Worm (Caenorhabditis elegans) whole organism, L2 larva: ENCODE data around the gene tbc-13.

ENCODE experiments used
- C34F6.9 ChIP-seq: fragments of 150-350 bp; optimal IDR thresholded peaks from 2 replicates; lab custom pipeline; 2014; ENCODE audit warnings: missing biosample characterization, missing genetic modification characterization
- F13H6.1 ChIP-seq: sonication (generic microtip); optimal IDR thresholded peaks from 2 replicates; lab custom pipeline; 2016; ENCODE audit warnings: missing genetic modification characterization, missing compliant biosample characterization
- R02D3.7 ChIP-seq: fragments of 150-350 bp; optimal IDR thresholded peaks from 2 replicates; lab custom pipeline; 2014; ENCODE audit warnings: missing biosample characterization, missing genetic modification characterization
- Y55F3AM.14 ChIP-seq: fragments of 200-800 bp; sonication (Bioruptor generic); optimal IDR thresholded peaks from 2 replicates; lab custom pipeline; 2018; ENCODE audit warnings: mild to moderate bottlenecking, missing genetic modification characterization, missing compliant biosample characterization
- alr-1 ChIP-seq: fragments of 150-350 bp; optimal IDR thresholded peaks from 2 replicates; lab custom pipeline; 2014; ENCODE audit warnings: missing biosample characterization, missing genetic modification characterization
- aly-2 ChIP-seq: fragments of 150-350 bp; optimal IDR thresholded peaks from 2 replicates; lab custom pipeline; 2014; ENCODE audit warnings: missing biosample characterization, missing genetic modification characterization
- ama-1 ChIP-seq: fragments of 150-350 bp; optimal IDR thresholded peaks from 2 replicates; lab custom pipeline; 2018; ENCODE audit warnings: inconsistent platforms
- blmp-1 ChIP-seq: sonication (generic microtip); optimal IDR thresholded peaks from 2 replicates; lab custom pipeline; 2017; ENCODE audit warnings: missing genetic modification characterization, mild to moderate bottlenecking, missing compliant biosample characterization, antibody characterized with exemption, moderate library complexity; ENCODE audit not compliant: insufficient read depth
- ceh-16 ChIP-seq: fragments of 150-350 bp; optimal IDR thresholded peaks from 2 replicates; lab custom pipeline; 2014; ENCODE audit warnings: missing biosample characterization, missing genetic modification characterization
- ceh-82 ChIP-seq: fragments of 150-350 bp; optimal IDR thresholded peaks from 2 replicates; lab custom pipeline; 2014; ENCODE audit warnings: missing biosample characterization, missing genetic modification characterization
- crh-2 ChIP-seq: sonication (generic microtip); optimal IDR thresholded peaks from 2 replicates; lab custom pipeline; 2017; ENCODE audit warnings: missing biosample characterization, missing genetic modification characterization
- dmd-4 ChIP-seq: sonication (generic microtip); optimal IDR thresholded peaks from 2 replicates; lab custom pipeline; 2017; ENCODE audit warnings: missing biosample characterization, missing genetic modification characterization
- egl-27 ChIP-seq: sonication (generic microtip); optimal IDR thresholded peaks from 3 replicates; lab custom pipeline; 2017; ENCODE audit warnings: missing biosample characterization, missing genetic modification reagents, missing genetic modification characterization
- elt-1 ChIP-seq: fragments of 150-350 bp; optimal IDR thresholded peaks from 2 replicates; lab custom pipeline; 2014; ENCODE audit warnings: missing biosample characterization, missing genetic modification characterization
- elt-3 ChIP-seq: sonication (generic microtip); optimal IDR thresholded peaks from 2 replicates; lab custom pipeline; 2017; ENCODE audit warnings: missing biosample characterization, missing genetic modification characterization
- fos-1 ChIP-seq: fragments of 150-350 bp; optimal IDR thresholded peaks from 2 replicates; lab custom pipeline; 2014; ENCODE audit warnings: missing biosample characterization, missing genetic modification characterization
- gmeb-1 ChIP-seq: fragments of 150-350 bp; optimal IDR thresholded peaks from 2 replicates; lab custom pipeline; 2014; ENCODE audit warnings: missing biosample characterization, missing genetic modification characterization
- lin-11 ChIP-seq: fragments of 150-350 bp; sonication (generic microtip); optimal IDR thresholded peaks from 2 replicates; lab custom pipeline; 2014; ENCODE audit warnings: missing biosample characterization, missing genetic modification characterization, inconsistent platforms, mixed read lengths
- lin-13 ChIP-seq: fragments of 150-350 bp; optimal IDR thresholded peaks from 2 replicates; lab custom pipeline; 2014; ENCODE audit warnings: missing biosample characterization, missing genetic modification reagents, missing genetic modification characterization
- lin-39 ChIP-seq: fragments of 150-350 bp; optimal IDR thresholded peaks from 2 replicates; lab custom pipeline; 2014; ENCODE audit warnings: missing biosample characterization, missing genetic modification reagents, missing genetic modification characterization
- lsy-2 ChIP-seq, 2 experiments: fragments of 150-350 bp in 1 of 2; sonication (generic microtip) in 1 of 2; optimal IDR thresholded peaks; 2 replicates each; lab custom pipeline; 2014 to 2017; ENCODE audit warnings: missing biosample characterization in 2 of 2, missing genetic modification characterization in 2 of 2
- mab-5 ChIP-seq: fragments of 150-350 bp; optimal IDR thresholded peaks from 2 replicates; lab custom pipeline; 2014; ENCODE audit warnings: missing biosample characterization, missing genetic modification characterization
- mbf-1 ChIP-seq: sonication (generic microtip); optimal IDR thresholded peaks from 2 replicates; lab custom pipeline; 2017; ENCODE audit warnings: missing biosample characterization, missing genetic modification characterization
- mdl-1 ChIP-seq, 2 experiments: fragments of 150-350 bp in 1 of 2; sonication (generic microtip) in 1 of 2; optimal IDR thresholded peaks; 2 replicates each; lab custom pipeline; 2017; ENCODE audit warnings: missing biosample characterization in 2 of 2, missing genetic modification characterization in 2 of 2
- nhr-10 ChIP-seq: sonication (generic microtip); optimal IDR thresholded peaks from 2 replicates; lab custom pipeline; 2017; ENCODE audit warnings: missing biosample characterization, missing genetic modification characterization
- nhr-11 ChIP-seq: fragments of 150-350 bp; optimal IDR thresholded peaks from 2 replicates; lab custom pipeline; 2014; ENCODE audit warnings: missing biosample characterization, missing genetic modification characterization
- nhr-12 ChIP-seq: fragments of 150-350 bp; optimal IDR thresholded peaks from 2 replicates; lab custom pipeline; 2014; ENCODE audit warnings: missing biosample characterization, missing genetic modification characterization
- nhr-21 ChIP-seq: fragments of 150-350 bp; optimal IDR thresholded peaks from 2 replicates; lab custom pipeline; 2014; ENCODE audit warnings: missing biosample characterization, missing genetic modification characterization
- nhr-23 ChIP-seq: fragments of 150-350 bp; optimal IDR thresholded peaks from 2 replicates; lab custom pipeline; 2014; ENCODE audit warnings: missing biosample characterization, missing genetic modification reagents, missing genetic modification characterization
- nhr-237 ChIP-seq: fragments of 150-350 bp; optimal IDR thresholded peaks from 2 replicates; lab custom pipeline; 2014; ENCODE audit warnings: missing biosample characterization, missing genetic modification characterization
- nhr-25 ChIP-seq: fragments of 150-350 bp; sonication (generic microtip); optimal IDR thresholded peaks from 3 replicates; lab custom pipeline; 2014; ENCODE audit warnings: missing biosample characterization, missing genetic modification characterization
- nhr-6 ChIP-seq: fragments of 150-350 bp; optimal IDR thresholded peaks from 2 replicates; lab custom pipeline; 2014; ENCODE audit warnings: missing biosample characterization, missing genetic modification characterization
- nhr-77 ChIP-seq: fragments of 150-350 bp; optimal IDR thresholded peaks from 2 replicates; lab custom pipeline; 2014; ENCODE audit warnings: missing biosample characterization, missing genetic modification characterization
- peb-1 ChIP-seq: fragments of 150-350 bp; optimal IDR thresholded peaks from 2 replicates; lab custom pipeline; 2014; ENCODE audit warnings: missing biosample characterization, missing genetic modification characterization
- sem-4 ChIP-seq: fragments of 150-350 bp; optimal IDR thresholded peaks from 2 replicates; lab custom pipeline; 2014; ENCODE audit warnings: missing biosample characterization, missing genetic modification reagents, missing genetic modification characterization
- skn-1 ChIP-seq: sonication (generic microtip); optimal IDR thresholded peaks from 2 replicates; lab custom pipeline; 2017; ENCODE audit warnings: missing biosample characterization, missing genetic modification characterization
- sma-3 ChIP-seq: sonication (generic microtip); optimal IDR thresholded peaks from 2 replicates; lab custom pipeline; 2016; ENCODE audit warnings: missing genetic modification reagents, missing genetic modification characterization, missing compliant biosample characterization
- sma-9 ChIP-seq, 2 experiments: fragments of 150-350 bp in 1 of 2; sonication (generic microtip) in 1 of 2; optimal IDR thresholded peaks; 2 replicates each; lab custom pipeline; 2014 to 2016; ENCODE audit warnings: missing genetic modification characterization in 2 of 2, mild to moderate bottlenecking in 1 of 2, missing biosample characterization in 1 of 2, missing compliant biosample characterization in 1 of 2, missing genetic modification reagents in 1 of 2, moderate library complexity in 1 of 2
- snpc-4 ChIP-seq: fragments of 150-350 bp; optimal IDR thresholded peaks from 2 replicates; lab custom pipeline; 2014; ENCODE audit warnings: missing biosample characterization, missing genetic modification characterization
- unc-39 ChIP-seq: fragments of 150-350 bp; optimal IDR thresholded peaks from 2 replicates; lab custom pipeline; 2014; ENCODE audit warnings: missing biosample characterization, missing genetic modification characterization
- unc-55 ChIP-seq: fragments of 150-350 bp; sonication (generic microtip); optimal IDR thresholded peaks from 3 replicates; lab custom pipeline; 2014; ENCODE audit warnings: missing biosample characterization, missing genetic modification reagents, missing genetic modification characterization
- unc-62 ChIP-seq: fragments of 150-350 bp; optimal IDR thresholded peaks from 2 replicates; lab custom pipeline; 2014; ENCODE audit warnings: missing biosample characterization, missing genetic modification reagents, missing genetic modification characterization
- zag-1 ChIP-seq: fragments of 150-350 bp; optimal IDR thresholded peaks from 2 replicates; lab custom pipeline; 2014; ENCODE audit warnings: missing biosample characterization, missing genetic modification characterization
- ztf-1 ChIP-seq: fragments of 200-800 bp; sonication (Bioruptor generic); conservative IDR thresholded peaks from 2 replicates; pipeline ENCODE4 v1.3.6; 2022; ENCODE audit warnings: missing genetic modification characterization, missing compliant biosample characterization
- ztf-11 ChIP-seq: sonication (generic microtip); optimal IDR thresholded peaks from 2 replicates; lab custom pipeline; 2017; ENCODE audit warnings: missing biosample characterization, missing genetic modification characterization
- ztf-4 ChIP-seq: fragments of 150-350 bp; optimal IDR thresholded peaks from 2 replicates; lab custom pipeline; 2014; ENCODE audit warnings: missing biosample characterization, missing genetic modification characterization

Gene tbc-13

DNA sequence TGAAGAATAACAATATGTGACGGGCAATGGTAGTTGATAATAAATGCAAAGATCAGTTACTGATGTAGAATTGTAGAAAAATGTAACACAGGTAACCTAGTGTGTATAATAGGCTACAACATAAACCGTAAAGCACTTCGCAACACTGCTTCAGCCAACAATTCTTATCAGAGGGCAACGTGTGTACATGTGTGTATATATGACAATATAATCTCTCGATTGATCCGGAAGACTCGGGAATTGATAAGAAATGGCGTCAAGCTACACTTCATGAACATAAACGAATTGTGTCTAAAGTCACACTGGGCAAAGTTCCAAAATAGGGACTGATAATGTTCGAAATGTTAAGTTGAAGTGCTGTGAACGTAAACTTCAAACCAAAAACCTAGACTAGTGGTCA lies 33.6 kb downstream of the tbc-13 start:
- TF ChIP-seq nhr-23 (tag; lab: Kevin White, UChicago) (no peak), ama-1 (lab: Kevin White, UChicago) (no peak), nhr-237 (tag; lab: Kevin White, UChicago) (no peak), ceh-82 (no peak), nhr-25 (tag; lab: Kevin White, UChicago) (no peak), egl-27 (tag; lab: Kevin White, UChicago) (no peak), nhr-11 (tag; lab: Kevin White, UChicago) (no peak), skn-1 (tag; lab: Kevin White, UChicago) (no peak), lin-11 (tag; lab: Kevin White, UChicago) (no peak), nhr-6 (tag; lab: Kevin White, UChicago) (no peak), mab-5 (no peak), elt-3 (tag; lab: Kevin White, UChicago) (no peak), fos-1 (peak; percentile 50), sma-9 (GFP tag; optimal IDR thresholded peaks at IDR 0.05; lab: Kevin White, UChicago) (peak; percentile 89), sma-9 (tag; optimal IDR thresholded peaks at IDR 0.05; lab: Kevin White, UChicago) (no peak), crh-2 (tag; lab: Kevin White, UChicago) (peak; percentile 32), gmeb-1 (tag; lab: Kevin White, UChicago) (peak; percentile 26), lin-39 (tag; lab: Kevin White, UChicago) (no peak), nhr-21 (tag; lab: Kevin White, UChicago) (peak; percentile 14)

DNA sequence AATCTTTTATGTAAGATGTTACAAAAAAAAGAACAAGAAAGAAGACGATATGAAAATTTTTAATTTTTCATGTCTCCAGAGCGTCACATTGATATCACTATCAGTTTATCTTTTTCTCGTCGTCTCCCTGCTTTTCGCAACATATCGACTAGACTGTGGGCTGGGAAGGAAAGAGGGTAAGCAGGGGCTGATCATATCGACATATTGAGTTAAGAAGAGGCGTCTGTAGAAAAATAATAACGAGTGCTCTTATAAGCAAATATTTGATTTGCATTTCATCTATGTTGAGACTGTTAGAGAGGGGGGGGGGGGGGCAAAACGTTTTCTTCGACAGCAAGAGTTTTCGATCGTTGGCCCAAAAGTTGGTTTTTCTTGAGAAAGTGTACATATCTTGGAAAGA lies 34.1 kb downstream of the tbc-13 start:
- peak; percentile 25 for TF ChIP-seq F13H6.1 (tag; lab: Kevin White, UChicago)
- peak; percentile 67 for TF ChIP-seq sma-9 (GFP tag; optimal IDR thresholded peaks at IDR 0.05; lab: Kevin White, UChicago)
- no peak for TF ChIP-seq sma-9 (tag; optimal IDR thresholded peaks at IDR 0.05; lab: Kevin White, UChicago)
- no peak for TF ChIP-seq lsy-2 (tag; optimal IDR thresholded peaks at IDR 0.05; lab: Kevin White, UChicago)
- peak; percentile 1 for TF ChIP-seq nhr-25 (tag; lab: Kevin White, UChicago)
- no peak for TF ChIP-seq nhr-23 (tag; lab: Kevin White, UChicago)
- TF ChIP-seq snpc-4 (tag; lab: Kevin White, UChicago), result no peak

DNA sequence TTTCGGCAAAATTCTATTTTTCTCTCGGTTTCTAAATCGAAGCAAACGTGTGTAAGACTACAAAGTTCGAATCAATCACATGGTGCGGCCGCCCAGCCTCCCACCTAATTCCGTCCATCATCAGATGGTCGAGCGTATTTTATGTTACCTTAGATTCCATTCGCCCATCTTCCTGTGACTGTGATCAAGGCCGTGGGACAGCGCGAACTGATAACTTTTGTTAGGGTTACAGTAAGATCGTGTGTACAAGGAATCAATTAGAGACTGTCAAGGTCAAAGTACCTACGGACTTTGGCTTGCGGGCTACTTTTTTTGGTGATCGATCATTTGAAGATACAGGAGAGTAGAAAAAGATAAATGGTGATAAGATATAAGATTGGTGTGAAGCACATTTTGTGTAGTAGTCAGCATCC lies 38.2 kb downstream of the tbc-13 start:
- TF ChIP-seq nhr-237 (tag; lab: Kevin White, UChicago) (no peak), unc-39 (tag; lab: Kevin White, UChicago) (no peak), fos-1 (peak; percentile 19), lin-13 (no peak), ztf-4 (tag; lab: Kevin White, UChicago) (no peak), ztf-11 (tag; lab: Kevin White, UChicago) (no peak), nhr-77 (no peak), elt-1 (no peak), Y55F3AM.14 (peak; percentile 38), sem-4 (tag; lab: Kevin White, UChicago) (no peak), lin-39 (tag; lab: Kevin White, UChicago) (no peak), nhr-10 (tag; lab: Kevin White, UChicago) (no peak), peb-1 (tag; lab: Kevin White, UChicago) (no peak), aly-2 (tag; lab: Kevin White, UChicago) (no peak), mdl-1 (tag; optimal IDR thresholded peaks at IDR 0.05; lab: Kevin White, UChicago) (peak in 1 of 2 experiments; percentile 54), C34F6.9 (tag; lab: Kevin White, UChicago) (peak; percentile 10), snpc-4 (tag; lab: Kevin White, UChicago) (no peak), alr-1 (no peak), egl-27 (tag; lab: Kevin White, UChicago) (peak; percentile 30), lin-11 (tag; lab: Kevin White, UChicago) (no peak), nhr-6 (tag; lab: Kevin White, UChicago) (peak; percentile 35), dmd-4 (tag; lab: Kevin White, UChicago) (no peak), skn-1 (tag; lab: Kevin White, UChicago) (no peak), nhr-23 (tag; lab: Kevin White, UChicago) (peak; percentile 41), crh-2 (tag; lab: Kevin White, UChicago) (peak; percentile 72), R02D3.7 (no peak), gmeb-1 (tag; lab: Kevin White, UChicago) (peak; percentile 63), nhr-11 (tag; lab: Kevin White, UChicago) (no peak), mab-5 (peak; percentile 11), sma-3 (GFP tag; lab: Kevin White, UChicago) (peak; percentile 96), mbf-1 (no peak), ztf-1 (GFP tag; lab: Robert Waterston, UW) (no peak), sma-9 (GFP tag; optimal IDR thresholded peaks at IDR 0.05; lab: Kevin White, UChicago) (peak; percentile 92), sma-9 (tag; optimal IDR thresholded peaks at IDR 0.05; lab: Kevin White, UChicago) (no peak), unc-55 (GFP tag; lab: Kevin White, UChicago) (no peak), zag-1 (tag; lab: Kevin White, UChicago) (no peak), ceh-16 (no peak), unc-62 (GFP tag; lab: Kevin White, UChicago) (no peak), elt-3 (tag; lab: Kevin White, UChicago) (no peak), F13H6.1 (tag; lab: Kevin White, UChicago) (peak; percentile 42), blmp-1 (tag; lab: Kevin White, UChicago) (peak; percentile 71), lsy-2 (tag; optimal IDR thresholded peaks at IDR 0.05; lab: Kevin White, UChicago) (peak in 1 of 2 experiments; percentile 48), nhr-25 (tag; lab: Kevin White, UChicago) (peak; percentile 94), nhr-12 (tag; lab: Kevin White, UChicago) (no peak)
